Fruit fly (Drosophila melanogaster) Kc167 (cell line): ENCODE data around the gene CG2681.

Source experiments
- Myc ChIP-seq: fragments of >200 bp; optimal IDR thresholded peaks from 2 replicates; lab custom pipeline; 2017; ENCODE audit warnings: missing external identifiers
- Sin3A ChIP-seq: fragments of >200 bp; optimal IDR thresholded peaks from 2 replicates; lab custom pipeline; 2018; ENCODE audit warnings: missing external identifiers
- h ChIP-seq: fragments of >200 bp; optimal IDR thresholded peaks from 3 replicates; lab custom pipeline; 2018; ENCODE audit warnings: missing external identifiers
- insv ChIP-seq: fragments of >200 bp; optimal IDR thresholded peaks from 3 replicates; lab custom pipeline; 2018; ENCODE audit warnings: missing external identifiers
- psq ChIP-seq: fragments of >200 bp; optimal IDR thresholded peaks from 2 replicates; lab custom pipeline; 2017; ENCODE audit warnings: missing external identifiers
- ttk ChIP-seq: sonication (Bioruptor generic); optimal IDR thresholded peaks from 2 replicates; lab custom pipeline; 2017; ENCODE audit warnings: missing external identifiers

CG2681 gene

DNA sequence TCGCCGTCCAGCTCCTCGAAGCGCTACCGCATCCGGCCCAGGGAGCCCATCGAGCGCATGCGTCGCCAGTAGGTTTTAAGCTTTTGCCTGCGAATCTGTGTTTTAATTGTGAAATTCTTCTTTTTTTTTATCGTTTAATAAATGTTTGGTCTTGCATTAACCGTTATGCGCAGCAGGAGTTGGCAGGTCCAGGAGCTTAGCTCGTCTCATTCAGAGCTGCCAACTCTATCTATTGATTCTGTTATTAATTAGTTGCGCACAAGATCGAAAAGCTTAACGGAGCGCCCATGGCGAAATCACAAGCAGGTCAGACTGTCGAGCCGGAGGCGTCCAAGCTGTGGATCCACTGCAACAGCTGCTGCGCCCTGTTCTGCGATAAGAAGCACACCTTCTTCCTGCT, 17.9 kb downstream of the CG2681 start, which contains the start of gene vilya:
Gene vilya, plus strand, starts transcription at position 259 of the 400 bp plus-strand sequence.
- TF ChIP-seq ttk (lab: Kevin White, UChicago) (no peak), h (no peak), Myc (no peak), insv (lab: Kevin White, UChicago) (no peak), Sin3A (no peak), psq (lab: Kevin White, UChicago) (no peak)

DNA sequence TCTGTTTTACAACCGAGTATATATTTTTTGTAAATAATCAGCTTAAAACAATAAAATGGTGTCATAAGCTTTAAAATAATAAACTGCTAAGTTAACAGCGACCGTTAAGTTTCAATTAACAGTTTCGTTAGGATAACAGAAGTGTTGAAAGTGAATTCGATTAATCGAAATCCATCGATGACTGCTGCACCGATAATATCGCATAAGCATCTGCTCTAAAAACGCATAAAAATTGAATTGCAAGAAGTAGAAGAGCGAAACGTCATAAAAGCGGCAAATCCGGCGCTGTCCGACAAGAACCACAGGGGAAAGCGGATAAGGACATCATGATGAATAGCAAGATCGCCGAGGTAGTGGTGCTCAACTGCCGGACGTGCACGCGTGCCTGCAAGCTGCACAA, 19.0 kb downstream of the CG2681 start, which contains the start of gene dwg:
Gene dwg, plus strand, starts transcription at position 193 of the 400 bp plus-strand sequence.
- no peak for TF ChIP-seq insv (lab: Kevin White, UChicago)
- TF ChIP-seq Sin3A: no peak
- no peak for TF ChIP-seq Myc
- no peak for TF ChIP-seq ttk (lab: Kevin White, UChicago)
- no peak for TF ChIP-seq h
- no peak for TF ChIP-seq psq (lab: Kevin White, UChicago)

DNA sequence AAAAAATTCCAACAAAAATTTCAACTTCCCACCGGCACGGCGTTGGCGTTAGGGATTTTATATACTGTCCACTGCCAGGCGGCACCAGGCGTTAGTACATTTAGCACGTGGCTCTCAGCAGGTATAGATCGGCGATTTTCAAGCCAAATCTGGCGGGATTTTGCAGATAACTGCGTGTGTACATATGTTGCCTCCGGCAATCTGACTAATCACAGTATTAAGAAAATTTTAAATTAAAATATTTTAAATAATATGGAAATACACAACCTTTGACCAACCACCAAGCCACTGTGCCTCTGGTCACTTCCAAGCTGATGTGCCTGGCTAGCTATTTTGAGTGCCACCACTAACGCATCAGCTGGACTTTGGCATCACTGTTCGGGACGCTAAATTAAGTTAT, 23.6 kb downstream of the CG2681 start, which contains the start of the genes ttm50 and CG2712:
Gene ttm50, minus strand, starts transcription at position 64 of the 400 bp plus-strand sequence.
Gene CG2712, plus strand, starts transcription at position 343 of the 400 bp plus-strand sequence.
- TF ChIP-seq h (no peak), Sin3A (no peak), Myc (no peak), psq (lab: Kevin White, UChicago) (no peak), insv (lab: Kevin White, UChicago) (no peak), ttk (lab: Kevin White, UChicago) (no peak)

DNA sequence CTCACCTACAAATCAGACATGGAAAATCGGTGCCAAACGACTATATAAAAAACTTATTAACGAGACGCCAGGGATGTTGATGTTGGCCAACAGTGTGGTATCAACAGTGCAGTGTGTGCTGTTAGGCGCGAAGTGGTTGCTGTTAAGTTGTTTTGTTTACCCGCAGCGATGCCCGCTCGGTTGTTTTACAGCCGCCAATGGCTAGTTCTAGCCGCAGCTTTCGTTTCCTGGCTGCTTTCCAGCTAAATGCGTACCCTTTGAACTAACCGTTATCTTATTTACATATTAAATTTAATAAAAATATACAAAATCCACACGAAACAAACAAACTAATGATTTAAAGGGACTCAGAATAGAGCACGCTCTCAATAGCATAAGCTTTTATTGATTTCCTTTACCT, 30.2 kb downstream of the CG2681 start, which contains the start of gene crm:
Gene crm, minus strand, starts transcription at position 111 of the 400 bp plus-strand sequence.
- TF ChIP-seq h: no peak
- no peak for TF ChIP-seq ttk (lab: Kevin White, UChicago)

DNA sequence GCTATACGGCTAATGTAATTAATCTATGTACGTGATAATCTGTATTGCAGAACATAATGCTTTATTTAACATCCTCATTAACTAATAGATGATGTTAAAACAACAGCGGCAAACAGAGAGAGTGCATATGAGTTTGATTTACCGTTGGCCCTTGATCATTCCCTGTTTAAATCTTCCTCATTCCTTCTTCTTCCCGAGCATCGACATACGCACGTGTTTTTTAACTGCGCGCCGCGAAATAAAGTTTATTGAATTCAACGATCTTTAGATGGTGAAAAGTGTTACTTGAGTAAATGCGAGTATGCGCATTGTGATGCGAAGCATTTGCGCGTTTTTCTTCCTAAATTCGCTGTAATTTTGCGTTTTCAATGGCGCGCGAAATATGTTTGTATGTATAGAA, 31.6 kb downstream of the CG2681 start, which contains the start of gene kirre:
Gene kirre, plus strand, starts transcription at position 301 of the 400 bp plus-strand sequence.
- no peak for TF ChIP-seq ttk (lab: Kevin White, UChicago)
- TF ChIP-seq h: no peak

DNA sequence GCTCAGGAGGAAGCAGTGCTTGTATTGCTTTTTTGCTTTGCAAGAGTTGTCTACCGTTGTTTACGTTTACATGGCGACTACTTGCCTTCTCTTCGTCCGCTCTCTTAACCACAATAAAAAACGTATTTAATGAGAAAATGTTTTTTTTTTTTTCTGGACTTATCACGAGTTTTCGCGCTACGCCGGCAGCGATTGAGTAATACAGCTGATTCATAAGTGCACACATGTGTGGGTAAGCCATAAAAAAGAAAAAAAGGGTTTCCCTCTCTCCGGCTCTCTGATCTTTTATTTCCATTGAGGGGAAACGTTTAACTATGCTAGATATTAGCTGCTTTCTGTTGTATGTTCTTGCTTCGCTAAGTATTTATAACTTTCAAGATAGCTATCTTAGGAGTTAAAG, 33.6 kb downstream of the CG2681 start:
- no peak for TF ChIP-seq ttk (lab: Kevin White, UChicago)
- TF ChIP-seq psq (lab: Kevin White, UChicago): no peak
- no peak for TF ChIP-seq h
- TF ChIP-seq insv (lab: Kevin White, UChicago): no peak
- TF ChIP-seq Sin3A: no peak
- no peak for TF ChIP-seq Myc

DNA sequence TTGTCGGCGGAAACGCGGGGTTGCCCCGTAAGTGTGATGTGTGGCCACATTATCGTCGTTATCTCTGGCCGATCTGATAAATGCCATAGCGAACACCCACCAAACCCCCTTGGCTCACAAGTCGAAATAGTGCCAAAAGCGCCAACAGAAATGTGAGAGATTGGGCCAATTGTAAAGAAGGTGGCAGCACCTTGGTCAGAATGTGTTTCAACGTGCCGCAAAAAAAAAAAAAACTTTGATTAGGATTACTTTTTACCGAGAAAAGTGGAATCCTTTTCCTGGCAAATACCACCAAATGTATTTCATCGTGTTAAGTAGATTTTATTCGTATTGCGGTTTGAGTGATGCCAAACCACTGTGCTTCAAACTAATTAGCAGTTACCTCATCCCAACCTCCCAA, 34.5 kb downstream of the CG2681 start:
- TF ChIP-seq psq (lab: Kevin White, UChicago): no peak
- TF ChIP-seq h: no peak
- TF ChIP-seq Myc: no peak
- no peak for TF ChIP-seq ttk (lab: Kevin White, UChicago)
- no peak for TF ChIP-seq Sin3A
- no peak for TF ChIP-seq insv (lab: Kevin White, UChicago)

DNA sequence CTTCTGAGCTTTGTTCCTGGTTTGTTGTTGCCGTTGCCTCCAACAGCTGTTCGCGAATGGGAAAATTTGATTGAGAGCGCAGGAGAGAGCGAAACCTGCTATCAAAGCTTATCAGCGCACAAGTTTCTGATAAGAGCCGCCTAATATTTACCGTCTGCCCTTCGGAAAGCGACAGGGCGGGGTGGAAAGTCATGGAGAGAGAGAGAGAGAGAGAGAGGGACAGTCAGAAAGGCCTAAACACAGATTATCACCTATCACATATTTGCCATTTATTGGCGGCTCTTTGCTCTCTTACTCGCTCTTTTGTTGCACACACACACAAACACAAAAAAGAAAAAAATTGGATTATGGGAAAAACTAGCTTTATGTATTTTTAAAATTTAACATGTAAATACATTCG, 35.1 kb downstream of the CG2681 start:
- TF ChIP-seq psq (lab: Kevin White, UChicago) (no peak), Myc (no peak), Sin3A (no peak), ttk (lab: Kevin White, UChicago) (no peak), h (no peak), insv (lab: Kevin White, UChicago) (no peak)

DNA sequence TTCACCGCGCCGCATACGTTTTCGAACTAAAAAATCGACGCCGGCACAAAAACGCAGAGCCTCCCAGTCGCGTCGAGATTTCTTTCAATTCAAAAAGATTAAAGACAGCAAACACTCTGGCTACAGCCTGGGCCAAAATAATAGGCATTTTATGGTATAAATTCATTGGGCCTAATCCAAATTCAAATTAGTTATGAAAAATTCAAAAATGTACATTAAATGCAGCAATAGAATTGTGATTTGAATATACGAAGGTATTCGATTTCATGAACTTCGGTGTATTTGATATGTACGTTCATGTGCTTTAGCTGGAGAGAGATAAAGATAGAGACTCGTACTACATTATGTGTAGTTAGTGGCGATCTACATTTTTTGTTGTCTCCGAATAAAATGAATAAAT, 35.6 kb downstream of the CG2681 start, which contains the start of gene Syx4:
Gene Syx4, minus strand, starts transcription at position 35 of the 400 bp plus-strand sequence.
- TF ChIP-seq Sin3A: no peak
- no peak for TF ChIP-seq h
- TF ChIP-seq Myc: no peak
- TF ChIP-seq psq (lab: Kevin White, UChicago): no peak
- TF ChIP-seq ttk (lab: Kevin White, UChicago): no peak
- no peak for TF ChIP-seq insv (lab: Kevin White, UChicago)

DNA sequence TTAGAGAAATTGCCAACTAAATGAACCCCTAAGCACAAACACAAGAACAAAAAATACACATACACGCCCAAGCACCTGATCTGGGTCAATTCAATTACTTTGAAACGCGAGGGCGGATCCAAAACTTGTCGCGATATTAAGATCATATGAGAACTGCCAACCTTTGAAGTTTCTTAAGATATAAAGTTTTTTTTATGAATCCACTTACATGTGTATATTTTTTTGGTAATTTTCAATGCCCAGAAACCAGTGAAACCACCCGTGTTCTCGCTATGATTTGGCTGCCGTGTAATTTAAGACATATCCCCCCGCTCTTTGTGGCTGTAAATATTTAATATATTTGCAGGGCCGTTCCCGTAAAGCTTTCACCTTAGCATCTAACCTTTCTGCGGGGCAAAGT, 41.2 kb downstream of the CG2681 start:
- no peak for TF ChIP-seq insv (lab: Kevin White, UChicago)
- TF ChIP-seq Myc: no peak
- TF ChIP-seq h: no peak
- TF ChIP-seq psq (lab: Kevin White, UChicago): no peak
- no peak for TF ChIP-seq ttk (lab: Kevin White, UChicago)
- TF ChIP-seq Sin3A: no peak

DNA sequence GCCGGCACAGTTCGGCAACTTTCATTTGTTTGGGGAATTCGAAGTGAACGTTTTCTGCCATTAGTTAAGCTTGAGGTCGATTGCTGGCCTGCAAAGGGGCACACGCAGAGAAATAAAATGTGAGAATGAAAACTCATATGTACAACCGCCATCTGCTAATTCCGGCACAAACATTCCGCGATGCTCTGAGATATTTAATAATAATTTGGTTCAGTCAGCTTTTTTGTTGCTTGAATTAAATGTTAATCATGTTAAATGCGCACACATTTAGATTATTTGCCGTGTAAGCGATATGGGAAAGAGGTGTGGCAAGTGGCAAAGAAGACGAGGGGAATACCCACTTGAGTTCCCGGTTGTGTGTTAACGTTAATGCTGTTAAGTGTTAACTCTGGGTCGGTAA, 48.9 kb downstream of the CG2681 start:
- TF ChIP-seq insv (lab: Kevin White, UChicago) (no peak), Sin3A (no peak), ttk (lab: Kevin White, UChicago) (no peak), Myc (no peak), h (no peak), psq (lab: Kevin White, UChicago) (no peak)

DNA sequence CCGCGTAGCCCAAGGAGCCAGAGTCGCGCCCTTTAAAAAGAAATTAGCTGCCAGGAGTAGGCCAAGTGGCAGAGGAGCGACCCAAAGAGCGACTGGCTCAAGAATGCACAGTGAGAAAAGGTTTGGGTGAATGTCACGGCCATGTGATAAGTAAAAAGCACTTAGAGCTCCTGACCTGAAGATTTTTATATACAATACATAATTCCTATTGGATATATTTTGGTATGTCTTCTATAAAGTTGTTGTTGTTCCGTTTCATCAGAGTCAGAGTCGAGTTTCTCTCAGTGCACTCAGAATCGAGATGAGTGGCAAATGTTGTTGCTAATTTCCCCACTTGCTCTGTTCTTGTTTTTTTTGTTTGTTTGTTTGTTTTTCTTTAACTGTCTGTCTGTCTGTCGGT, 52.7 kb downstream of the CG2681 start:
- TF ChIP-seq Sin3A: no peak
- TF ChIP-seq Myc: no peak
- TF ChIP-seq insv (lab: Kevin White, UChicago): no peak
- no peak for TF ChIP-seq psq (lab: Kevin White, UChicago)
- no peak for TF ChIP-seq ttk (lab: Kevin White, UChicago)
- TF ChIP-seq h: no peak
